Fruit fly (Drosophila melanogaster) whole organism, pupa: ENCODE measurements around the gene Pex11c.

ENCODE experiments used
- CG13204 ChIP-seq: fragments of 200-800 bp; sonication (Bioruptor generic); optimal IDR thresholded peaks from 2 replicates; lab custom pipeline; 2018; ENCODE audit warnings: missing biosample characterization, mild to moderate bottlenecking, missing genetic modification characterization, moderate library complexity
- CG8159 ChIP-seq: fragments of 200-800 bp; sonication (Bioruptor generic); optimal IDR thresholded peaks from 3 replicates; lab custom pipeline; 2018; ENCODE audit warnings: missing biosample characterization, mild to moderate bottlenecking, missing genetic modification characterization, moderate library complexity
- CG9948 ChIP-seq: fragments of 200-800 bp; sonication (Bioruptor generic); optimal IDR thresholded peaks from 2 replicates; lab custom pipeline; 2018; ENCODE audit warnings: missing biosample characterization, mild to moderate bottlenecking, missing genetic modification characterization, moderate library complexity
- D1 ChIP-seq: fragments of 200-800 bp; sonication (Bioruptor generic); optimal IDR thresholded peaks from 2 replicates; lab custom pipeline; 2018; ENCODE audit warnings: missing biosample characterization, mild to moderate bottlenecking, missing genetic modification characterization, moderate library complexity
- fd96Ca ChIP-seq: fragments of 200-800 bp; sonication (Bioruptor generic); IDR thresholded peaks from 3 replicates; pipeline ENCODE4 v1.3.6; 2022; ENCODE audit warnings: missing biosample characterization, missing genetic modification characterization
- gl ChIP-seq: fragments of 200-800 bp; sonication (Bioruptor generic); optimal IDR thresholded peaks from 2 replicates; lab custom pipeline; 2018; ENCODE audit warnings: missing biosample characterization, mild to moderate bottlenecking, missing genetic modification characterization

- TF ChIP-seq CG13204 (GFP tag; lab: Kevin White, UChicago) (no peak), fd96Ca (GFP tag; lab: Robert Waterston, UW) (no peak), CG9948 (no peak), gl (tag; lab: Kevin White, UChicago) (no peak), CG8159 (no peak), D1 (no peak)
Observed at dm6 chr3R:23301270-23301669, 43.1 kb downstream of the Pex11c start.
